Worm (Caenorhabditis elegans) whole organism, midembryonic: ENCODE measurements around the gene R13A1.3.

ENCODE experiments used
- T22C8.4 ChIP-seq: fragments of 200-800 bp; sonication (Bioruptor generic); IDR thresholded peaks from 2 replicates; pipeline ENCODE4 v1.3.6; 2022; ENCODE audit warnings: missing genetic modification characterization, missing compliant biosample characterization
- cog-1 ChIP-seq: sonication (generic microtip); optimal IDR thresholded peaks from 2 replicates; lab custom pipeline; 2016; ENCODE audit warnings: missing genetic modification characterization, missing compliant biosample characterization
- flt-1 ChIP-seq: fragments of 200-800 bp; sonication (Bioruptor generic); IDR thresholded peaks from 2 replicates; pipeline ENCODE4 v1.3.6; 2022; ENCODE audit warnings: missing genetic modification characterization, missing compliant biosample characterization
- klf-2 ChIP-seq: fragments of 200-800 bp; sonication (Bioruptor generic); conservative IDR thresholded peaks from 2 replicates; pipeline ENCODE4 v1.3.6; 2022; ENCODE audit warnings: missing genetic modification reagents, missing genetic modification characterization, missing compliant biosample characterization
- med-1 ChIP-seq: sonication (generic microtip); optimal IDR thresholded peaks from 2 replicates; lab custom pipeline; 2017; ENCODE audit warnings: missing genetic modification characterization, mild to moderate bottlenecking, missing compliant biosample characterization, antibody characterized with exemption, missing genetic modification reagents; ENCODE audit not compliant: insufficient read depth
- ref-1 ChIP-seq: fragments of 200-800 bp; sonication (Bioruptor generic); conservative IDR thresholded peaks from 2 replicates; pipeline ENCODE4 v1.3.6; 2022; ENCODE audit warnings: missing genetic modification reagents, missing genetic modification characterization, missing compliant biosample characterization
- tab-1 ChIP-seq: fragments of 200-800 bp; sonication (Bioruptor generic); IDR thresholded peaks from 2 replicates; pipeline ENCODE4 v1.3.6; 2022; ENCODE audit warnings: missing genetic modification characterization, missing compliant biosample characterization
- ztf-23 ChIP-seq: fragments of 200-800 bp; sonication (Bioruptor generic); IDR thresholded peaks from 2 replicates; pipeline ENCODE4 v1.3.6; 2022; ENCODE audit warnings: missing genetic modification reagents, missing genetic modification characterization, missing compliant biosample characterization
- ztf-29 ChIP-seq: fragments of 200-800 bp; sonication (Bioruptor generic); IDR thresholded peaks from 2 replicates; pipeline ENCODE4 v1.3.6; 2022; ENCODE audit warnings: missing genetic modification reagents, missing genetic modification characterization, missing compliant biosample characterization

The R13A1.3 gene

DNA sequence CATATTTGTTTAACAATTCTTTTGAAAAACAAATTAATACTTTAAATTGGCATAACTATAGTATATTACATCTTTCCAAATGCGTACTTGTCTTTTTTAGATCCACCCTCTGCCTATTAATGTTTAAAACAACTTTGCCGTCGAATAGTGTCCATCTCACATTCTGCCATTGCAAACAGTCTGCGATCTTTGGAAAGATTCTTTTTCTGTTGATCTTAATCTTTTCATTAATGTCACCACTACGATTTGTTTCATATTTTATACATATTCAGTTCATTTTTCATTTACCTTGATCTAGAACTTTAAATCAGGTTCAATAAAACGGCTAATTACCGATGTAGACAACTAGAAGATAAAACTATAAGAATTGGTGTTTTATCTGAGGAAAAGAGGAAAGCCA, 30.8 kb downstream of the R13A1.3 start:
- TF ChIP-seq tab-1 (GFP tag; lab: Robert Waterston, UW) (no peak), klf-2 (GFP tag; lab: Robert Waterston, UW) (no peak), T22C8.4 (GFP tag; lab: Robert Waterston, UW) (no peak), ref-1 (GFP tag; lab: Robert Waterston, UW) (no peak), med-1 (no peak), flt-1 (GFP tag; lab: Robert Waterston, UW) (no peak), cog-1 (tag; lab: Kevin White, UChicago) (no peak), ztf-23 (GFP tag; lab: Robert Waterston, UW) (no peak)

DNA sequence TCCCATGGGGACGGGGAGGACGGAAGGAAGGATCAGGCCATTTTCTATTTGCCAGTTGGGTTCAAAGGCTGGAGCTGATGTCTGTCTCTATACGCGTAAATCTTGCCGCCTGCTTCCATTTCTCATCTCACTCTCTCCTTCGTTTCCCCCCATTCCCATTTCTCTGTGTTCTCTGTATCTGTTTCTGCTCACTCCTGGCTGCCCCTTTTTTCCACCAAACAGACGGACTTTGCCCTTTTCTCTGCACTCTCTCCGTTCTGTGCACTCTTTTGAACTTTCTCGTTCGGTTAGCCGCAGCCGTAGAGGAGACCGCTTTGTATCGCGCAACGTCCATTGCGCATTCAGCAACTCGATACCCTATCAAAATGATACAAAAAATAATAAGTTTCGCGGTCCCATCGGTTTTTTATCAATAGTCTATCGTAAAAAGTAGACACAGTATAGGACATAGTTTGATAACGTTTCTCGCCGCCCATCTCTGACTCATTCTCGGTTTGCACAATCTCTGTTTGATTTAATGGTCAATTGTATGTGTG, 31.7 kb downstream of the R13A1.3 start:
- peak; percentile 68 for TF ChIP-seq flt-1 (GFP tag; lab: Robert Waterston, UW)
- TF ChIP-seq ztf-29 (GFP tag; lab: Robert Waterston, UW), result no peak
- TF ChIP-seq cog-1 (tag; lab: Kevin White, UChicago), result peak; percentile 58
- peak; percentile 55; the same call in 1 of the 2 replicates for TF ChIP-seq ztf-23 (GFP tag; lab: Robert Waterston, UW)
- TF ChIP-seq tab-1 (GFP tag; lab: Robert Waterston, UW), result 0 out of 2 replicates have a peak, but pooled peaks have one; percentile 52
- TF ChIP-seq T22C8.4 (GFP tag; lab: Robert Waterston, UW), result no peak
- TF ChIP-seq klf-2 (GFP tag; lab: Robert Waterston, UW), result no peak

DNA sequence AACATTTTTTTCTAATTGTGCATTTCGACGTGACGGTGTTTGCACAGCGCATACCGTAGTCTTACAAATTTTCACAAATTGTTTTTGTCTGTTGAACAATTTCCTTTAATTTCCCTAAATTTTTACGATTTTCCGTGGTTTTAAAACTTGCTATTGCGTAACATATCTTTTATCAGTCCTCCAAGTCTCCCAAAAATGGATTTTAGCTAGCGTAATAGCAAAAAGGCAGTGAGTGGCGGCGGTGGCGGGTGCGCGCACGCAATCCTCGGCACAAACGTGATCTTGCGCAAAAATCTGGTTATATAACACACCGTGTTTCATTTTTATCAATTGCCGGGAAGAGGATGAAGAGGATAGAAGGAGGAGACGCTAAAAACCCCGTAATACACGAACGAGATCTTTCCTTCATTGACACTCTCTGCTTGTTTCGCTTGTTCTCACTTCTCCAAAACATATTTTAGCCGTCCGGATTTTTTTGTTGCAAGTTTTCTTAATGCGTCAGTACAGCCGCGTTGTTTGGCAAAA, 32.5 kb downstream of the R13A1.3 start:
- TF ChIP-seq T22C8.4 (GFP tag; lab: Robert Waterston, UW) (no peak), ztf-29 (GFP tag; lab: Robert Waterston, UW) (no peak), ztf-23 (GFP tag; lab: Robert Waterston, UW) (no peak), flt-1 (GFP tag; lab: Robert Waterston, UW) (no peak), tab-1 (GFP tag; lab: Robert Waterston, UW) (no peak), med-1 (no peak), ref-1 (GFP tag; lab: Robert Waterston, UW) (no peak), cog-1 (tag; lab: Kevin White, UChicago) (no peak), klf-2 (GFP tag; lab: Robert Waterston, UW) (no peak)

DNA sequence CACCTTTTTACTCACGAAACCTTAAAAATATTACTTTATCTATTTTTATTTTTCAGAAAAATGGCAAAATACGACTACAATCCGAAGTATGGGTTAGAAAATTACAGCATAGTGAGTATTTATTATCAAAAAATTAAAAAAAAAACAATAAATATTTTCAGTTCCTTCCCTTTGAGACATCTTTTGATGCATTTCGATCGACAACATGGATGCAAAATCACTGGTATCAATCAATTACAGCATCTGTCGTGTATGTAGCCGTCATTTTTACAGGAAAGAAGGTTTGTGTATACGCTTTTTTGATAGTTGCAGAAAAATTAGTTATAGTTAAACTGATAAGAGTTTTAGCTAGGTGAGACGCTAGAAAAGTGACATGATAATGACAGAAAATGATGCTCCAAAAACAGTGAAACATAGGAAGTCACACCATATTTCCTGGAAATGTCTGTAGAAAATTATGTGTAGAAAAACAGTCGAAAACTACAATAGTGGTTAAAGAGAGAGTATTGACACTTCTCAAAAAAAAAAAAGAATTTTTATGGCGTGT, 33.9 kb downstream of the R13A1.3 start, which contains the start of gene elo-3:
elo-3 (plus strand) TSS at position 51 of the 547 bp plus-strand sequence.
- TF ChIP-seq med-1, result no peak
- no peak for TF ChIP-seq tab-1 (GFP tag; lab: Robert Waterston, UW)
- TF ChIP-seq flt-1 (GFP tag; lab: Robert Waterston, UW), result no peak
- no peak for TF ChIP-seq klf-2 (GFP tag; lab: Robert Waterston, UW)
- TF ChIP-seq cog-1 (tag; lab: Kevin White, UChicago), result no peak
- TF ChIP-seq ztf-23 (GFP tag; lab: Robert Waterston, UW), result no peak
- TF ChIP-seq ztf-29 (GFP tag; lab: Robert Waterston, UW), result no peak
- TF ChIP-seq ref-1 (GFP tag; lab: Robert Waterston, UW), result no peak
- TF ChIP-seq T22C8.4 (GFP tag; lab: Robert Waterston, UW), result no peak

DNA sequence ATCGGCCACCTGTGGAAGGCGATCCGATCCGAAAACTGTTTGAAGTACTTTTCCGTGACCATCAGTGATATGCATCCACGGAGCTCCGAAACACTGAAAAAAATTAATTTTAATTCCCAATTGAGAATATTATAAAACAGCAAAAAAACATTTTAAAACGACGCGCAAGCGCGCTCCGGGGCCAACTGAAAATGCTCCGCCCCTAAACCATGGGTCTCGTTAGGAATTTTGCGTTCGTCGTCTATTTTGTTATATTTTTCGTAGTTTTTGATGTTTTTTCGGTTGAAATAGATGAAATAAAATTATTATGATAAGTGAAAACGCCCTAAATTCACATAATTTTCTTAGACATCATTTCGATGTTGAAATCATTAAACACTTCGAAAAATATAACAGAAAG, 36.8 kb downstream of the R13A1.3 start:
- TF ChIP-seq flt-1 (GFP tag; lab: Robert Waterston, UW) (no peak), tab-1 (GFP tag; lab: Robert Waterston, UW) (no peak), cog-1 (tag; lab: Kevin White, UChicago) (no peak), klf-2 (GFP tag; lab: Robert Waterston, UW) (no peak), T22C8.4 (GFP tag; lab: Robert Waterston, UW) (no peak), ztf-23 (GFP tag; lab: Robert Waterston, UW) (no peak), ref-1 (GFP tag; lab: Robert Waterston, UW) (no peak), ztf-29 (GFP tag; lab: Robert Waterston, UW) (no peak), med-1 (no peak)

DNA sequence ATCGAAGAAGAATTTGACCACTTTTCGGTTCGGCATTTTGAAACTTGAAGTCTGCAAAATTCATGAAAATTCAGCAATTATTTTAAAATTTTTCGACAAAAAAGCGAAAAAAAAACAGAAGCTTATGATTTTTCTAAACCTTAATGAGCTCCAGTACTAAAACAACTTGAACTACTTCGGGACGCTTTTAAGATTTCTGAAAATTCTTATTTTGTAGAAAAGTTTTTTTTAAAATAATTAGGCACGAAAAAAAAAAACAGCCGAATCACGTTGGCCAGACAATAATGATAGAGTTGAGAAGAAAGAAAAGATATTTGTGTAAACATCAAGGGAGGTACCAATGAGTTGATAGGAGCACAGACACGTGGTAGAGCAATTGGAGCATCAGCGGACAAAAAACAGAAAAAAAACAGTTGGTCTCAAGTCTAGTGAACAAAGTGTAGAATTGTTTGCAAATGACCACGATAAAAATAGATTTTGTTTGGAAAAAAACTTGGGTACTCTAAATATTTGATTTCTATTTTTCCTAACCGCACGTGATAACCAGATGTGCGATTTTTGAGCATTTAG, 38.5 kb downstream of the R13A1.3 start, which contains the start of gene gstk-2:
gstk-2 (minus strand) TSS at position 51 of the 570 bp plus-strand sequence.
- TF ChIP-seq ref-1 (GFP tag; lab: Robert Waterston, UW) (no peak), klf-2 (GFP tag; lab: Robert Waterston, UW) (no peak), T22C8.4 (GFP tag; lab: Robert Waterston, UW) (no peak), ztf-29 (GFP tag; lab: Robert Waterston, UW) (no peak), tab-1 (GFP tag; lab: Robert Waterston, UW) (no peak), ztf-23 (GFP tag; lab: Robert Waterston, UW) (no peak), flt-1 (GFP tag; lab: Robert Waterston, UW) (no peak), med-1 (no peak), cog-1 (tag; lab: Kevin White, UChicago) (no peak)

DNA sequence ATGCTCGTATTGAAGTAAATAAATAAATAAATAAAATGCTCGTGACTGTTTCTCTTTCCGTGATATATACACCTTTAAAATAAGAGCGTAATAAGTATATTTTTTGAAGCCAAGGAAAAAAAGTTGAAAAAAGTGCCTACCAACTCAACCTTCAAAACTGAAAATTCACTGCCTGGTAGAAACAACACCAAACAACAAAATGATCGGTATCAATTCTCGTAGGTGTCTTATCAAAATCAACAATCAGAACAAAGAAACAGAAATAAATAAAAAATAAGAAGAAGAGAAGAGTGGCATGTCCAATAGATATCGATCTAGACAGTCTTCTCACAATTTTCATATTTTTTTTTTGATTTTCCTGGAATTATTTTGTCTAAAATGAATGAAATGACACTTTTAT, 40.1 kb downstream of the R13A1.3 start, which contains the start of gene afmd-1:
afmd-1 (plus strand) TSS at position 316 of the 400 bp plus-strand sequence.
- TF ChIP-seq tab-1 (GFP tag; lab: Robert Waterston, UW), result no peak
- no peak for TF ChIP-seq ztf-23 (GFP tag; lab: Robert Waterston, UW)
- no peak for TF ChIP-seq cog-1 (tag; lab: Kevin White, UChicago)
- TF ChIP-seq ztf-29 (GFP tag; lab: Robert Waterston, UW), result no peak
- TF ChIP-seq med-1, result no peak
- TF ChIP-seq T22C8.4 (GFP tag; lab: Robert Waterston, UW), result no peak
- no peak for TF ChIP-seq ref-1 (GFP tag; lab: Robert Waterston, UW)
- TF ChIP-seq flt-1 (GFP tag; lab: Robert Waterston, UW), result no peak
- TF ChIP-seq klf-2 (GFP tag; lab: Robert Waterston, UW), result no peak

DNA sequence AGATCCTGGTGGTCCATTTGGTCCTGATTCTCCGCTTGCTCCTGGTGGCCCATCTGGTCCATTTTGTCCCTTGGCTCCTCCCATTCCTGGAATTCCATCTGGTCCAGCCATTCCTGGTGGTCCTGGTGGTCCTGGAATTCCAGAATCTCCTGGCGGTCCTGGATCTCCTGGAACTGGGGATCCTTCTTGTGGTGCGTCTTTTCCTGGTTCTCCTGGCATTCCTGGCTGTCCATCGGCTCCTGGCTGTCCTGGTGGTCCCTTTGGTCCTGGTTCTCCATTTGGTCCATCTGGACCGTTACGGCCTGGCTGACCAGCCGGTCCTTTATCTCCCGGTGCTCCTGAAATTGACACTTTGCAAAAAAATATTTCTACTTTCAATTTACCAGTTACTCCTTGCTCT, 41.8 kb downstream of the R13A1.3 start:
- TF ChIP-seq ztf-29 (GFP tag; lab: Robert Waterston, UW), result no peak
- no peak for TF ChIP-seq tab-1 (GFP tag; lab: Robert Waterston, UW)
- TF ChIP-seq flt-1 (GFP tag; lab: Robert Waterston, UW), result no peak
- no peak for TF ChIP-seq cog-1 (tag; lab: Kevin White, UChicago)
- TF ChIP-seq T22C8.4 (GFP tag; lab: Robert Waterston, UW), result no peak
- no peak for TF ChIP-seq ztf-23 (GFP tag; lab: Robert Waterston, UW)
- no peak for TF ChIP-seq med-1
- TF ChIP-seq klf-2 (GFP tag; lab: Robert Waterston, UW), result no peak
- no peak for TF ChIP-seq ref-1 (GFP tag; lab: Robert Waterston, UW)
